Fruit fly (Drosophila melanogaster) whole organism, prepupa: ENCODE results near the gene CG6712.

Source experiments
- Blimp-1 ChIP-seq: fragments of 200-800 bp; sonication (Bioruptor generic); optimal IDR thresholded peaks from 3 replicates; lab custom pipeline; 2017; ENCODE audit warnings: missing biosample characterization, missing genetic modification characterization, mild to moderate bottlenecking, moderate library complexity, missing genetic modification reagents
- CG6163 ChIP-seq: fragments of 200-800 bp; sonication (Bioruptor generic); IDR thresholded peaks from 3 replicates; pipeline ENCODE4 v1.3.6; 2022; ENCODE audit warnings: missing biosample characterization, missing genetic modification characterization
- CG6854 ChIP-seq: fragments of 200-800 bp; sonication (Bioruptor generic); optimal IDR thresholded peaks from 2 replicates; lab custom pipeline; 2017; ENCODE audit warnings: missing biosample characterization, mild to moderate bottlenecking, missing genetic modification characterization
- CG8319 ChIP-seq: fragments of 200-800 bp; sonication (Bioruptor generic); optimal IDR thresholded peaks from 3 replicates; lab custom pipeline; 2016; ENCODE audit warnings: missing biosample characterization, missing genetic modification characterization
- Ets96B ChIP-seq: fragments of 200-800 bp; optimal IDR thresholded peaks from 2 replicates; lab custom pipeline; 2019; ENCODE audit warnings: missing biosample characterization, mild to moderate bottlenecking, missing genetic modification characterization, moderate library complexity
- Gug ChIP-seq: fragments of 200-800 bp; sonication (Bioruptor generic); IDR thresholded peaks from 2 replicates; pipeline ENCODE4 v1.3.6; 2022; ENCODE audit warnings: missing biosample characterization, missing genetic modification characterization
- Hr38 ChIP-seq: sonication (Bioruptor generic); optimal IDR thresholded peaks from 2 replicates; lab custom pipeline; 2016; ENCODE audit warnings: missing biosample characterization, missing genetic modification characterization
- Hr4 ChIP-seq: fragments of 200-800 bp; sonication (Bioruptor generic); optimal IDR thresholded peaks from 3 replicates; lab custom pipeline; 2016; ENCODE audit warnings: missing biosample characterization, missing genetic modification characterization
- Lpt ChIP-seq: fragments of 200-800 bp; sonication (Bioruptor generic); optimal IDR thresholded peaks from 3 replicates; lab custom pipeline; 2016; ENCODE audit warnings: missing biosample characterization, missing genetic modification characterization
- Met ChIP-seq: fragments of 200-800 bp; sonication (Bioruptor generic); optimal IDR thresholded peaks from 3 replicates; lab custom pipeline; 2016; ENCODE audit warnings: missing biosample characterization, missing genetic modification characterization
- OdsH ChIP-seq: fragments of 200-800 bp; sonication (Bioruptor generic); optimal IDR thresholded peaks from 3 replicates; lab custom pipeline; 2016; ENCODE audit warnings: missing biosample characterization, missing genetic modification characterization
- dac ChIP-seq: fragments of 200-800 bp; sonication (Bioruptor generic); optimal IDR thresholded peaks from 2 replicates; lab custom pipeline; 2017; ENCODE audit warnings: missing biosample characterization, mild to moderate bottlenecking, missing genetic modification characterization
- dsx ChIP-seq: fragments of 200-800 bp; optimal IDR thresholded peaks from 3 replicates; lab custom pipeline; 2019; ENCODE audit warnings: missing biosample characterization, mild to moderate bottlenecking, missing genetic modification characterization, moderate library complexity; ENCODE audit not compliant: poor library complexity, severe bottlenecking
- salr ChIP-seq, 2 experiments: fragments of 200-800 bp; sonication (Bioruptor generic); optimal IDR thresholded peaks; 3 replicates each; lab custom pipeline; 2016 to 2018; ENCODE audit warnings: missing biosample characterization in 2 of 2, missing genetic modification characterization in 2 of 2, mild to moderate bottlenecking in 1 of 2

dm6 chr2L:12112943-12113557 is 16.7 kb upstream of the CG6712 start:
- no peak for TF ChIP-seq CG6854
- TF ChIP-seq Met = peak; percentile 18
- TF ChIP-seq Hr4 (GFP tag; lab: Kevin White, UChicago) = no peak
- no peak for TF ChIP-seq dac (GFP tag; lab: Kevin White, UChicago)
- TF ChIP-seq Lpt (GFP tag; lab: Kevin White, UChicago) = no peak
- TF ChIP-seq dsx (GFP tag; lab: Kevin White, UChicago) = no peak
- no peak for TF ChIP-seq Ets96B
- no peak for TF ChIP-seq Gug (GFP tag; lab: Robert Waterston, UW)
- no peak for TF ChIP-seq CG8319 (GFP tag; lab: Kevin White, UChicago)
- TF ChIP-seq OdsH (GFP tag; lab: Kevin White, UChicago) = no peak
- no peak for TF ChIP-seq CG6163
- no peak for TF ChIP-seq Blimp-1 (GFP tag; lab: Kevin White, UChicago)
- TF ChIP-seq Hr38 = no peak
- peak in 1 of 2 experiments; percentile 47 for TF ChIP-seq salr (GFP tag; optimal IDR thresholded peaks at IDR 0.05; lab: Kevin White, UChicago)
